Worm (Caenorhabditis elegans) whole organism, early embryonic: ENCODE data around the gene T04G9.7.

ENCODE experiments used
- B0310.2 ChIP-seq: sonication (generic microtip); optimal IDR thresholded peaks from 2 replicates; lab custom pipeline; 2016; ENCODE audit warnings: mild to moderate bottlenecking, missing genetic modification characterization, missing compliant biosample characterization
- F13C5.2 ChIP-seq: sonication (generic microtip); optimal IDR thresholded peaks from 2 replicates; lab custom pipeline; 2017; ENCODE audit warnings: mild to moderate bottlenecking, missing genetic modification characterization, inconsistent platforms, missing compliant biosample characterization
- ama-1 ChIP-seq: fragments of 150-350 bp; optimal IDR thresholded peaks from 2 replicates; lab custom pipeline; 2014
- ceh-13 ChIP-seq: fragments of 200-800 bp; sonication (Bioruptor generic); optimal IDR thresholded peaks from 2 replicates; lab custom pipeline; 2018; ENCODE audit warnings: mild to moderate bottlenecking, missing genetic modification characterization, missing compliant biosample characterization
- ceh-36 ChIP-seq: sonication (generic microtip); optimal IDR thresholded peaks from 2 replicates; lab custom pipeline; 2016; ENCODE audit warnings: missing genetic modification characterization, inconsistent platforms, missing compliant biosample characterization
- flt-1 ChIP-seq: fragments of 200-800 bp; sonication (Bioruptor generic); IDR thresholded peaks from 2 replicates; pipeline ENCODE4 v1.3.6; 2022; ENCODE audit warnings: missing genetic modification characterization, missing compliant biosample characterization
- hmbx-1 ChIP-seq: sonication (generic microtip); optimal IDR thresholded peaks from 2 replicates; lab custom pipeline; 2016; ENCODE audit warnings: mild to moderate bottlenecking, missing genetic modification characterization, missing compliant biosample characterization
- hnd-1 ChIP-seq: sonication (generic microtip); optimal IDR thresholded peaks from 2 replicates; lab custom pipeline; 2016; ENCODE audit warnings: missing genetic modification characterization, missing compliant biosample characterization
- scrt-1 ChIP-seq: fragments of 200-800 bp; sonication (Bioruptor generic); IDR thresholded peaks from 2 replicates; pipeline ENCODE4 v1.3.6; 2022; ENCODE audit warnings: missing genetic modification characterization, missing compliant biosample characterization
- sea-1 ChIP-seq: fragments of 200-800 bp; sonication (Bioruptor generic); conservative IDR thresholded peaks from 2 replicates; pipeline ENCODE4 v1.3.6; 2022; ENCODE audit warnings: missing genetic modification characterization, missing compliant biosample characterization
- tbx-11 ChIP-seq: fragments of 200-800 bp; sonication (Bioruptor generic); IDR thresholded peaks from 2 replicates; pipeline ENCODE4 v1.3.6; 2022; ENCODE audit warnings: missing genetic modification characterization, missing compliant biosample characterization

- TF ChIP-seq ceh-36 (no peak), ama-1 (lab: Kevin White, UChicago) (no peak), B0310.2 (tag; lab: Kevin White, UChicago) (no peak), sea-1 (GFP tag; lab: Robert Waterston, UW) (no peak), hnd-1 (tag; lab: Kevin White, UChicago) (no peak), F13C5.2 (tag; lab: Kevin White, UChicago) (no peak), scrt-1 (GFP tag; lab: Robert Waterston, UW) (no peak), hmbx-1 (tag; lab: Kevin White, UChicago) (no peak), tbx-11 (GFP tag; lab: Robert Waterston, UW) (no peak), flt-1 (GFP tag; lab: Robert Waterston, UW) (no peak), ceh-13 (GFP tag; lab: Kevin White, UChicago) (no peak)
Observed at ce11 chrX:735572-735971, 35.1 kb upstream of the T04G9.7 start, which contains the start of gene npr-19.
